Fruit fly (Drosophila melanogaster): ENCODE measurements around the gene D2hgdh.

D2hgdh gene

DNA sequence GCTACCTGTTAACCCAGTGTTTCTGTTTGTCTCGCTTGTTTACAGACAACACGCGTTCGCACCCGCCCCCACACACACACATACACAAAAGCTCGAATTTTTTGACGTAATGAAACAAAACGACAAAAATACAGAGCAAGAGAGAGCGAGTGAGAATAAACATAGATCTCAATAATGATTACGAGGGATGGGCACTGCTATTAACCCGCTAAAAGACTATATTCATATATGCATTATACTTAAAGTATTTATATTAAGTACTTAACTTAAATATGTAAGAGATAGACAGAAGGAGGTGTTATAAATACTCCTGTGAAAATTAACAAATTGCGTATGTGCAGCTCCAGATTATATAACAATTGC lies 546 bp downstream of the D2hgdh start (continued):
- TF ChIP-seq CG32772 (GFP tag; IDR thresholded peaks at IDR 0.05) (no peak), CG1603 (tag; optimal IDR thresholded peaks at IDR 0.05) (peak; percentile 60), ham (GFP tag; IDR thresholded peaks at IDR 0.05) (no peak), Vsx1 (GFP tag; optimal IDR thresholded peaks at IDR 0.05) (peak; percentile 61), mirr (GFP tag; optimal IDR thresholded peaks at IDR 0.05) (peak; percentile 97), CG7839 (tag; optimal IDR thresholded peaks at IDR 0.05) (peak; percentile 51), CG6813 (GFP tag; optimal IDR thresholded peaks at IDR 0.05) (peak; percentile 73), Usf (GFP tag; optimal IDR thresholded peaks at IDR 0.05) (no peak), otp (GFP tag; IDR thresholded peaks at IDR 0.05) (0 out of 3 replicates have a peak, but pooled peaks have one; percentile 35), Nf-YB (GFP tag; optimal IDR thresholded peaks at IDR 0.05) (peak; percentile 8), CG17359 (tag; optimal IDR thresholded peaks at IDR 0.05) (peak; percentile 55), Hr78 (GFP tag; optimal IDR thresholded peaks at IDR 0.05) (peak in 1 of 2 experiments; percentile 15), Max (GFP tag; optimal IDR thresholded peaks at IDR 0.05) (peak; percentile 28), CG11456 (GFP tag; IDR thresholded peaks at IDR 0.05) (no peak), CG11695 (GFP tag; IDR thresholded peaks at IDR 0.05) (peak; percentile 48; the same call in 1 of the 3 replicates), Oli (tag; optimal IDR thresholded peaks at IDR 0.05) (peak; percentile 45), Hey (tag; optimal IDR thresholded peaks at IDR 0.05) (peak; percentile 66), zen2 (GFP tag; IDR thresholded peaks at IDR 0.05; ENCODE audit: partially characterized antibody) (no peak), NfI (GFP tag; optimal IDR thresholded peaks at IDR 0.05) (peak; percentile 56), corto (GFP tag; optimal IDR thresholded peaks at IDR 0.05) (peak; percentile 51), lilli (GFP tag; optimal IDR thresholded peaks at IDR 0.05) (peak; percentile 10), CrebB (tag; optimal IDR thresholded peaks at IDR 0.05) (peak; percentile 55), hth (optimal IDR thresholded peaks at IDR 0.05) (no peak), CG1233 (GFP tag; optimal IDR thresholded peaks at IDR 0.05) (peak; percentile 60), CG9437 (GFP tag; optimal IDR thresholded peaks at IDR 0.05) (peak; percentile 73), CG7556 (GFP tag; optimal IDR thresholded peaks at IDR 0.05) (peak; percentile 52), CG12769 (tag; optimal IDR thresholded peaks at IDR 0.05) (peak; percentile 56), CTCF (GFP tag; optimal IDR thresholded peaks at IDR 0.05) (no peak), cg (GFP tag; optimal IDR thresholded peaks at IDR 0.05) (peak; percentile 62), fd102C (GFP tag; optimal IDR thresholded peaks at IDR 0.05) (peak; percentile 38), CG1529 (GFP tag; optimal IDR thresholded peaks at IDR 0.05) (peak; percentile 57), tap (tag; optimal IDR thresholded peaks at IDR 0.05) (peak; percentile 33), Bgb (GFP tag; IDR thresholded peaks at IDR 0.05; ENCODE audit: partially characterized antibody) (no peak), ewg (GFP tag; optimal IDR thresholded peaks at IDR 0.05) (peak; percentile 23)

DNA sequence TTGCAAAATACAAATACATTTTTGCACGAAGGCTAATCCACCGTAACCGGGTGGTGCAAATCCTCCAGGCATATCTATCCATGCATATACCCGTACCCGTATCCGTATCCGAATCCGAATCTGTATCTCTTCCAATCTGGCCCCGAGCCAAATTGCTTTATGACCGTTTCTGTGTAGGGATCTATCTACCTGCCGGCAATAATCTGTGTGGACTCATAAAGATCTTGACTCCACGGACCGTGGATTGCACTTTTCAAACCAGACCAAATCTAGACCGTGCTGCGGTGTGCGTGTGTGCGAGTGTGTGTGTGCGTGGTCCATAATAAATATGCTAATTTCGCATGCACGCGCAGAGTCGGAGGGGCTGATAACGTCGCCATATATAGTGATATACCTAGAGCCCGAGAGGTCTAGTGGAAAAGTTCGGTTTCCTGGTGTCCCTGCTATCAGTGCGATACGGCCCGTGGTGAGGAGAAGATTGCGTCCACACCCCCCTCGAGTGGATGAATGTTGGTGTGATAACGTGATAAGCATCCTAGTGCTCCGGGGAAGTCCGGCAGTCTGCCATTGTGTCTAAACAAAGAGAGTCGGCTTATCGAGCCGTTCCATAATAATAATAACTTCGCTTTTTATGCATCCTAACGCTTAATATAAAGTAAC lies 1.1 kb downstream of the D2hgdh start:
- TF ChIP-seq CG15479 (GFP tag; optimal IDR thresholded peaks at IDR 0.05) (peak; percentile 96), ranshi (GFP tag; IDR thresholded peaks at IDR 0.05) (no peak), nom (GFP tag; optimal IDR thresholded peaks at IDR 0.05) (no peak), CG7372 (GFP tag; IDR thresholded peaks at IDR 0.05) (no peak), her (GFP tag; optimal IDR thresholded peaks at IDR 0.05) (no peak), psq (GFP tag; optimal IDR thresholded peaks at IDR 0.05) (no peak), dpn (GFP tag; optimal IDR thresholded peaks at IDR 0.05) (no peak), usp (GFP tag; optimal IDR thresholded peaks at IDR 0.05) (no peak), sob (GFP tag; IDR thresholded peaks at IDR 0.05) (no peak), CG2116 (GFP tag; optimal IDR thresholded peaks at IDR 0.05) (no peak), CG6175 (GFP tag; IDR thresholded peaks at IDR 0.05) (no peak), CG7987 (GFP tag; optimal IDR thresholded peaks at IDR 0.05) (no peak), CG10267 (tag; optimal IDR thresholded peaks at IDR 0.05) (no peak), Fer1 (GFP tag; optimal IDR thresholded peaks at IDR 0.05) (no peak), zfh1 (GFP tag; IDR thresholded peaks at IDR 0.05) (no peak), CG12299 (tag; optimal IDR thresholded peaks at IDR 0.05) (no peak), CG13775 (GFP tag; optimal IDR thresholded peaks at IDR 0.05) (no peak), wek (GFP tag; optimal IDR thresholded peaks at IDR 0.05) (no peak)
